Fruit fly (Drosophila melanogaster) whole organism, pupa: ENCODE data around the gene Rcd2.

Source experiments
- CG10348 ChIP-seq: fragments of 200-800 bp; sonication (Bioruptor generic); IDR thresholded peaks from 2 replicates; pipeline ENCODE4 v1.3.6; 2022; ENCODE audit warnings: missing biosample characterization, missing genetic modification characterization
- CG12605 ChIP-seq: fragments of 200-800 bp; sonication (Bioruptor generic); IDR thresholded peaks from 2 replicates; pipeline ENCODE4 v1.3.6; 2022; ENCODE audit warnings: missing biosample characterization, missing genetic modification characterization
- CG13204 ChIP-seq: fragments of 200-800 bp; sonication (Bioruptor generic); optimal IDR thresholded peaks from 2 replicates; lab custom pipeline; 2018; ENCODE audit warnings: missing biosample characterization, mild to moderate bottlenecking, missing genetic modification characterization, moderate library complexity
- CG14655 ChIP-seq: fragments of 200-800 bp; sonication (Bioruptor generic); optimal IDR thresholded peaks from 3 replicates; lab custom pipeline; 2017; ENCODE audit warnings: mild to moderate bottlenecking, missing biosample characterization, missing genetic modification reagents, missing genetic modification characterization
- CG15710 ChIP-seq: fragments of 200-800 bp; sonication (Bioruptor generic); optimal IDR thresholded peaks from 2 replicates; lab custom pipeline; 2018; ENCODE audit warnings: missing biosample characterization, mild to moderate bottlenecking, missing genetic modification characterization, moderate library complexity
- CG17806 ChIP-seq: fragments of 200-800 bp; sonication (Bioruptor generic); optimal IDR thresholded peaks from 2 replicates; lab custom pipeline; 2018; ENCODE audit warnings: missing biosample characterization, mild to moderate bottlenecking, missing genetic modification characterization, moderate library complexity
- CG32121 ChIP-seq: fragments of 200-800 bp; sonication (Bioruptor generic); IDR thresholded peaks from 2 replicates; pipeline ENCODE4 v1.3.6; 2022; ENCODE audit warnings: missing biosample characterization, missing genetic modification characterization
- CG34367 ChIP-seq: fragments of 200-800 bp; sonication (Bioruptor generic); optimal IDR thresholded peaks from 2 replicates; lab custom pipeline; 2018; ENCODE audit warnings: missing biosample characterization, mild to moderate bottlenecking, missing genetic modification characterization
- CG4496 ChIP-seq: fragments of 200-800 bp; sonication (Bioruptor generic); IDR thresholded peaks from 3 replicates; pipeline ENCODE4 v1.3.6; 2022; ENCODE audit warnings: missing biosample characterization, missing genetic modification characterization
- CG8159 ChIP-seq: fragments of 200-800 bp; sonication (Bioruptor generic); optimal IDR thresholded peaks from 3 replicates; lab custom pipeline; 2018; ENCODE audit warnings: missing biosample characterization, mild to moderate bottlenecking, missing genetic modification characterization, moderate library complexity
- CG8301 ChIP-seq: fragments of 200-800 bp; sonication (Bioruptor generic); optimal IDR thresholded peaks from 2 replicates; lab custom pipeline; 2018; ENCODE audit warnings: missing biosample characterization, mild to moderate bottlenecking, missing genetic modification characterization
- CG9948 ChIP-seq: fragments of 200-800 bp; sonication (Bioruptor generic); optimal IDR thresholded peaks from 2 replicates; lab custom pipeline; 2018; ENCODE audit warnings: missing biosample characterization, mild to moderate bottlenecking, missing genetic modification characterization, moderate library complexity
- D1 ChIP-seq: fragments of 200-800 bp; sonication (Bioruptor generic); optimal IDR thresholded peaks from 2 replicates; lab custom pipeline; 2018; ENCODE audit warnings: missing biosample characterization, mild to moderate bottlenecking, missing genetic modification characterization, moderate library complexity
- EcR ChIP-seq: fragments of 200-800 bp; sonication (Bioruptor generic); optimal IDR thresholded peaks from 3 replicates; lab custom pipeline; 2019; ENCODE audit warnings: missing biosample characterization, missing genetic modification characterization, mild to moderate bottlenecking, moderate library complexity, missing genetic modification reagents
- Ets98B ChIP-seq: fragments of 200-800 bp; sonication (Bioruptor generic); IDR thresholded peaks from 2 replicates; pipeline ENCODE4 v1.3.6; 2022; ENCODE audit warnings: missing biosample characterization, missing genetic modification characterization
- Pif1A ChIP-seq: fragments of 200-800 bp; sonication (Bioruptor generic); optimal IDR thresholded peaks from 3 replicates; lab custom pipeline; 2016; ENCODE audit warnings: missing biosample characterization, missing genetic modification characterization
- Pif1B ChIP-seq: fragments of 200-800 bp; sonication (Bioruptor generic); optimal IDR thresholded peaks from 3 replicates; lab custom pipeline; 2016; ENCODE audit warnings: missing biosample characterization, missing genetic modification characterization
- Snoo ChIP-seq: fragments of 200-800 bp; sonication (Bioruptor generic); optimal IDR thresholded peaks from 3 replicates; lab custom pipeline; 2017; ENCODE audit warnings: missing biosample characterization, mild to moderate bottlenecking, missing genetic modification characterization, inconsistent platforms
- fd96Ca ChIP-seq: fragments of 200-800 bp; sonication (Bioruptor generic); IDR thresholded peaks from 3 replicates; pipeline ENCODE4 v1.3.6; 2022; ENCODE audit warnings: missing biosample characterization, missing genetic modification characterization
- gl ChIP-seq: fragments of 200-800 bp; sonication (Bioruptor generic); optimal IDR thresholded peaks from 2 replicates; lab custom pipeline; 2018; ENCODE audit warnings: missing biosample characterization, mild to moderate bottlenecking, missing genetic modification characterization
- rn ChIP-seq: fragments of 200-800 bp; sonication (Bioruptor generic); IDR thresholded peaks from 2 replicates; pipeline ENCODE4 v1.3.6; 2022; ENCODE audit warnings: missing biosample characterization, missing genetic modification characterization

The Rcd2 gene

dm6 chr3L:20557065-20557464, 16.8 kb upstream of the Rcd2 start:
- no peak for TF ChIP-seq EcR (GFP tag; lab: Kevin White, UChicago)
- TF ChIP-seq CG8301 (tag; lab: Kevin White, UChicago), result peak; percentile 18

- TF ChIP-seq CG8159 (tag; lab: Kevin White, UChicago) (peak; percentile 84), Ets98B (GFP tag; lab: Robert Waterston, UW) (no peak), Pif1A (GFP tag; lab: Kevin White, UChicago) (peak; percentile 61), D1 (tag; lab: Kevin White, UChicago) (no peak), Snoo (tag; lab: Kevin White, UChicago) (peak; percentile 80), CG14655 (GFP tag; lab: Kevin White, UChicago) (peak; percentile 34), CG13204 (GFP tag; lab: Kevin White, UChicago) (peak; percentile 16), CG32121 (GFP tag; lab: Robert Waterston, UW) (no peak), CG17806 (peak; percentile 75), CG8301 (tag; lab: Kevin White, UChicago) (peak; percentile 12), Pif1B (peak; percentile 65), CG34367 (tag; lab: Kevin White, UChicago) (peak; percentile 71), CG12605 (GFP tag; lab: Robert Waterston, UW) (no peak), rn (GFP tag; lab: Robert Waterston, UW) (no peak), CG15710 (tag; lab: Kevin White, UChicago) (peak; percentile 82), CG9948 (tag; lab: Kevin White, UChicago) (peak; percentile 61), CG4496 (GFP tag; lab: Robert Waterston, UW) (peak; percentile 43; the same call in 1 of the 3 replicates), fd96Ca (GFP tag; lab: Robert Waterston, UW) (no peak), EcR (GFP tag; lab: Kevin White, UChicago) (peak; percentile 14), CG10348 (no peak), gl (tag; lab: Kevin White, UChicago) (peak; percentile 34)
Observed at dm6 chr3L:20556371-20556770, 16.2 kb upstream of the Rcd2 start.

dm6 chr3L:20551862-20552261, 11.6 kb upstream of the Rcd2 start:
- TF ChIP-seq CG10348 (no peak), CG32121 (GFP tag; lab: Robert Waterston, UW) (no peak), Pif1A (GFP tag; lab: Kevin White, UChicago) (peak; percentile 71), EcR (GFP tag; lab: Kevin White, UChicago) (no peak), CG9948 (tag; lab: Kevin White, UChicago) (peak; percentile 57), CG14655 (GFP tag; lab: Kevin White, UChicago) (peak; percentile 77), fd96Ca (GFP tag; lab: Robert Waterston, UW) (peak; percentile 64; the same call in 2 of the 3 replicates), CG13204 (GFP tag; lab: Kevin White, UChicago) (no peak), CG15710 (tag; lab: Kevin White, UChicago) (peak; percentile 63), rn (GFP tag; lab: Robert Waterston, UW) (0 out of 2 replicates have a peak, but pooled peaks have one; percentile 13), CG12605 (GFP tag; lab: Robert Waterston, UW) (peak; percentile 54; the same call in 1 of the 2 replicates), CG8159 (tag; lab: Kevin White, UChicago) (peak; percentile 68), CG4496 (GFP tag; lab: Robert Waterston, UW) (peak; percentile 70; the same call in 1 of the 3 replicates), Pif1B (peak; percentile 73), CG17806 (peak; percentile 71), D1 (tag; lab: Kevin White, UChicago) (no peak), CG8301 (tag; lab: Kevin White, UChicago) (peak; percentile 63), Snoo (tag; lab: Kevin White, UChicago) (peak; percentile 44), gl (tag; lab: Kevin White, UChicago) (peak; percentile 34), Ets98B (GFP tag; lab: Robert Waterston, UW) (0 out of 2 replicates have a peak, but pooled peaks have one; percentile 30), CG34367 (tag; lab: Kevin White, UChicago) (peak; percentile 43)

- TF ChIP-seq D1 (tag; lab: Kevin White, UChicago) (peak; percentile 45), CG8159 (tag; lab: Kevin White, UChicago) (peak; percentile 77), EcR (GFP tag; lab: Kevin White, UChicago) (peak; percentile 20), CG34367 (tag; lab: Kevin White, UChicago) (peak; percentile 77), CG15710 (tag; lab: Kevin White, UChicago) (peak; percentile 70), CG13204 (GFP tag; lab: Kevin White, UChicago) (peak; percentile 28), CG9948 (tag; lab: Kevin White, UChicago) (peak; percentile 77), Snoo (tag; lab: Kevin White, UChicago) (peak; percentile 72), CG10348 (no peak), Pif1B (peak; percentile 41), CG32121 (GFP tag; lab: Robert Waterston, UW) (no peak), CG14655 (GFP tag; lab: Kevin White, UChicago) (peak; percentile 64), Ets98B (GFP tag; lab: Robert Waterston, UW) (no peak), CG17806 (peak; percentile 84), rn (GFP tag; lab: Robert Waterston, UW) (no peak), fd96Ca (GFP tag; lab: Robert Waterston, UW) (no peak), CG12605 (GFP tag; lab: Robert Waterston, UW) (0 out of 2 replicates have a peak, but pooled peaks have one; percentile 27), CG4496 (GFP tag; lab: Robert Waterston, UW) (no peak), gl (tag; lab: Kevin White, UChicago) (peak; percentile 54), CG8301 (tag; lab: Kevin White, UChicago) (peak; percentile 53), Pif1A (GFP tag; lab: Kevin White, UChicago) (peak; percentile 42)
Observed at dm6 chr3L:20549358-20549757, 9.1 kb upstream of the Rcd2 start.

- TF ChIP-seq Pif1B (no peak), rn (GFP tag; lab: Robert Waterston, UW) (no peak), CG12605 (GFP tag; lab: Robert Waterston, UW) (no peak), CG9948 (tag; lab: Kevin White, UChicago) (no peak), CG8301 (tag; lab: Kevin White, UChicago) (no peak), Snoo (tag; lab: Kevin White, UChicago) (no peak), D1 (tag; lab: Kevin White, UChicago) (no peak), Pif1A (GFP tag; lab: Kevin White, UChicago) (no peak), CG10348 (no peak), fd96Ca (GFP tag; lab: Robert Waterston, UW) (no peak)
Observed at dm6 chr3L:20548201-20548854, 8.1 kb upstream of the Rcd2 start.
